Worm (Caenorhabditis elegans): ENCODE measurements around the gene B0035.18.

Gene B0035.18

ce11 chrIV:11363806-11364562 is 43.9 kb downstream of the B0035.18 start:
- TF ChIP-seq egl-43 (GFP tag; IDR thresholded peaks at IDR 0.05) (no peak), mep-1 (tag; optimal IDR thresholded peaks at IDR 0.05) (peak; percentile 40), ceh-28 (tag; optimal IDR thresholded peaks at IDR 0.05) (no peak), dmd-6 (GFP tag; IDR thresholded peaks at IDR 0.05) (no peak), unc-62 (GFP tag; optimal IDR thresholded peaks at IDR 0.05 in 1 of 2) (peak in 1 of 2 experiments; percentile 61), unc-62 (tag; optimal IDR thresholded peaks at IDR 0.05) (no peak), daf-16 (GFP tag; optimal IDR thresholded peaks at IDR 0.05) (no peak), daf-16 (tag; optimal IDR thresholded peaks at IDR 0.05) (peak; percentile 42), lsy-2 (tag; optimal IDR thresholded peaks at IDR 0.05) (peak in 1 of 2 experiments; percentile 38), snpc-4 (tag; optimal IDR thresholded peaks at IDR 0.05) (no peak), dve-1 (tag; optimal IDR thresholded peaks at IDR 0.05; ENCODE audit: insufficient read depth) (peak; percentile 58), hmg-1.1 (GFP tag; IDR thresholded peaks at IDR 0.05) (peak; percentile 76), ceh-44 (GFP tag; IDR thresholded peaks at IDR 0.05) (no peak), mes-2 (tag; optimal IDR thresholded peaks at IDR 0.05; ENCODE audit: poor library complexity, severe bottlenecking) (peak; percentile 31), dpl-1 (GFP tag; optimal IDR thresholded peaks at IDR 0.05) (no peak), hlh-11 (tag; optimal IDR thresholded peaks at IDR 0.05) (peak; percentile 63), fos-1 (tag; optimal IDR thresholded peaks at IDR 0.05) (no peak), aha-1 (tag) (peak; percentile 53), cey-2 (tag; optimal IDR thresholded peaks at IDR 0.05; ENCODE audit: borderline replicate concordance, insufficient read depth) (no peak), unc-130 (GFP tag; optimal IDR thresholded peaks at IDR 0.05) (no peak), arid-1 (GFP tag; conservative IDR thresholded peaks at IDR 0.05) (no peak)
